Fruit fly (Drosophila melanogaster): ENCODE measurements around the gene CG15579.

Gene CG15579

dm6 chrX:4323911-4324368, 12.3 kb upstream of the CG15579 start (continued):
- TF ChIP-seq CG7368 (GFP tag; optimal IDR thresholded peaks at IDR 0.05) (peak; percentile 27), Eip93F (GFP tag; optimal IDR thresholded peaks at IDR 0.05) (no peak), Gug (GFP tag; IDR thresholded peaks at IDR 0.05) (peak; percentile 61), fd85E (GFP tag; optimal IDR thresholded peaks at IDR 0.05) (no peak), OdsH (GFP tag; optimal IDR thresholded peaks at IDR 0.05) (peak; percentile 77), CG4318 (GFP tag; optimal IDR thresholded peaks at IDR 0.05) (peak; percentile 74), dac (GFP tag; optimal IDR thresholded peaks at IDR 0.05) (no peak), CG6854 (GFP tag; optimal IDR thresholded peaks at IDR 0.05) (peak; percentile 13), achi (GFP tag; optimal IDR thresholded peaks at IDR 0.05) (peak; percentile 71), Sox14 (GFP tag; optimal IDR thresholded peaks at IDR 0.05) (peak; percentile 71), Ets21C (GFP tag; optimal IDR thresholded peaks at IDR 0.05) (peak; percentile 68), fkh (GFP tag; optimal IDR thresholded peaks at IDR 0.05) (peak; percentile 70), net (GFP tag; optimal IDR thresholded peaks at IDR 0.05) (peak; percentile 73), esn (GFP tag; optimal IDR thresholded peaks at IDR 0.05) (peak; percentile 88), spab (GFP tag; optimal IDR thresholded peaks at IDR 0.05) (peak; percentile 34), CG6808 (GFP tag; optimal IDR thresholded peaks at IDR 0.05) (peak; percentile 49), CG11902 (GFP tag; optimal IDR thresholded peaks at IDR 0.05) (peak; percentile 52), Eip78C (GFP tag) (peak; percentile 93), CG8632 (GFP tag; optimal IDR thresholded peaks at IDR 0.05) (peak; percentile 60), CG34406 (GFP tag; optimal IDR thresholded peaks at IDR 0.05) (peak; percentile 81), eg (GFP tag; IDR thresholded peaks at IDR 0.05) (peak; percentile 84), ss (GFP tag; optimal IDR thresholded peaks at IDR 0.05) (peak; percentile 11 to 17), Hr4 (GFP tag; optimal IDR thresholded peaks at IDR 0.05) (peak; percentile 79), acj6 (GFP tag; optimal IDR thresholded peaks at IDR 0.05) (peak; percentile 77), CG32006 (GFP tag; optimal IDR thresholded peaks at IDR 0.05) (peak; percentile 85), CG10631 (GFP tag; optimal IDR thresholded peaks at IDR 0.05) (peak; percentile 71), Sox15 (GFP tag; optimal IDR thresholded peaks at IDR 0.05) (peak; percentile 73)

- TF ChIP-seq CG9139 (GFP tag; optimal IDR thresholded peaks at IDR 0.05) (peak; percentile 52), Eip78C (GFP tag) (peak; percentile 78), CG1621 (tag; optimal IDR thresholded peaks at IDR 0.05) (peak; percentile 0), pdm3 (GFP tag; optimal IDR thresholded peaks at IDR 0.05) (peak; percentile 52), Ets96B (tag; optimal IDR thresholded peaks at IDR 0.05) (peak; percentile 25), ss (GFP tag; optimal IDR thresholded peaks at IDR 0.05) (peak; percentile 58 to 68), eg (GFP tag; IDR thresholded peaks at IDR 0.05) (peak; percentile 62; the same call in 1 of the 3 replicates), CG16779 (tag; optimal IDR thresholded peaks at IDR 0.05) (no peak), Hr39 (GFP tag; optimal IDR thresholded peaks at IDR 0.05) (peak; percentile 55), Eip75B (GFP tag; optimal IDR thresholded peaks at IDR 0.05) (peak; percentile 64), lz (GFP tag; optimal IDR thresholded peaks at IDR 0.05) (peak; percentile 61), CG34406 (GFP tag; optimal IDR thresholded peaks at IDR 0.05) (peak; percentile 58), CG8319 (GFP tag; optimal IDR thresholded peaks at IDR 0.05) (no peak), fkh (GFP tag; optimal IDR thresholded peaks at IDR 0.05) (no peak), CG8119 (GFP tag; IDR thresholded peaks at IDR 0.05) (peak; percentile 73), achi (GFP tag; optimal IDR thresholded peaks at IDR 0.05) (peak; percentile 54), CG4318 (GFP tag; optimal IDR thresholded peaks at IDR 0.05) (no peak), CG6808 (GFP tag; optimal IDR thresholded peaks at IDR 0.05) (peak; percentile 32), Sox15 (GFP tag; optimal IDR thresholded peaks at IDR 0.05) (no peak), fd85E (GFP tag; optimal IDR thresholded peaks at IDR 0.05) (peak; percentile 21), esn (GFP tag; optimal IDR thresholded peaks at IDR 0.05) (peak; percentile 60), CG31627 (GFP tag; optimal IDR thresholded peaks at IDR 0.05) (peak; percentile 61), fd59A (GFP tag; optimal IDR thresholded peaks at IDR 0.05) (no peak), Met (GFP tag; optimal IDR thresholded peaks at IDR 0.05) (peak; percentile 71), Hr4 (GFP tag; optimal IDR thresholded peaks at IDR 0.05) (peak; percentile 56), CG15336 (GFP tag; IDR thresholded peaks at IDR 0.05) (peak; percentile 71), Smox (GFP tag; optimal IDR thresholded peaks at IDR 0.05) (peak; percentile 67), CG11294 (GFP tag; IDR thresholded peaks at IDR 0.05) (no peak), CG11902 (GFP tag; optimal IDR thresholded peaks at IDR 0.05) (no peak), spab (GFP tag; optimal IDR thresholded peaks at IDR 0.05) (peak; percentile 21), Ets21C (GFP tag; optimal IDR thresholded peaks at IDR 0.05) (no peak), Sox14 (GFP tag; optimal IDR thresholded peaks at IDR 0.05) (peak; percentile 37), CG7368 (GFP tag; optimal IDR thresholded peaks at IDR 0.05) (peak; percentile 5), CG10669 (GFP tag; optimal IDR thresholded peaks at IDR 0.05) (peak; percentile 19), dac (GFP tag; optimal IDR thresholded peaks at IDR 0.05) (peak; percentile 49), svp (GFP tag) (peak; percentile 77), CG6854 (GFP tag; optimal IDR thresholded peaks at IDR 0.05) (no peak)
Observed at dm6 chrX:4322234-4323210, 10.9 kb upstream of the CG15579 start, which contains the start of gene norpA. Gene norpA, plus strand, starts transcription at chrX:4322626.
